Worm (Caenorhabditis elegans) whole organism, late embryonic: Measurements from ENCODE around the gene H40L08.1.

Experiments
- F13H6.1 ChIP-seq: sonication (generic microtip); optimal IDR thresholded peaks from 2 replicates; lab custom pipeline; 2016; ENCODE audit warnings: missing genetic modification characterization, missing compliant biosample characterization
- ceh-19 ChIP-seq: fragments of 200-800 bp; sonication (Bioruptor generic); optimal IDR thresholded peaks from 2 replicates; lab custom pipeline; 2018; ENCODE audit warnings: mild to moderate bottlenecking, missing genetic modification characterization, missing compliant biosample characterization
- ceh-24 ChIP-seq: sonication (generic microtip); optimal IDR thresholded peaks from 2 replicates; lab custom pipeline; 2016; ENCODE audit warnings: mild to moderate bottlenecking, missing genetic modification characterization, missing compliant biosample characterization
- ceh-30 ChIP-seq: fragments of 150-350 bp; optimal IDR thresholded peaks from 2 replicates; lab custom pipeline; 2014; ENCODE audit warnings: missing biosample characterization, missing genetic modification characterization
- elt-4 ChIP-seq: sonication (generic microtip); optimal IDR thresholded peaks from 2 replicates; lab custom pipeline; 2016; ENCODE audit warnings: missing genetic modification characterization, missing compliant biosample characterization
- eyg-1 ChIP-seq: sonication (generic microtip); optimal IDR thresholded peaks from 2 replicates; lab custom pipeline; 2016; ENCODE audit warnings: missing genotype, missing genetic modification characterization, missing compliant biosample characterization
- hlh-13 ChIP-seq: fragments of 200-800 bp; sonication (Bioruptor generic); optimal IDR thresholded peaks from 2 replicates; lab custom pipeline; 2018; ENCODE audit warnings: mild to moderate bottlenecking, missing genetic modification characterization, missing compliant biosample characterization
- hlh-8 ChIP-seq: sonication (generic microtip); optimal IDR thresholded peaks from 2 replicates; lab custom pipeline; 2016; ENCODE audit warnings: missing genotype, missing genetic modification characterization, missing compliant biosample characterization
- lim-6 ChIP-seq: sonication (generic microtip); optimal IDR thresholded peaks from 2 replicates; lab custom pipeline; 2016; ENCODE audit warnings: missing genetic modification characterization, missing compliant biosample characterization
- ref-2 ChIP-seq: sonication (generic microtip); optimal IDR thresholded peaks from 2 replicates; lab custom pipeline; 2016; ENCODE audit warnings: missing genetic modification characterization, missing compliant biosample characterization
- unc-3 ChIP-seq, 2 experiments: fragments of 200-800 bp in 1 of 2; sonication (Bioruptor generic) in 1 of 2; sonication (generic microtip) in 1 of 2; conservative IDR thresholded peaks in 1 of 2; optimal IDR thresholded peaks in 1 of 2; 2 replicates each; pipeline versions ENCODE4 v1.3.6 to Lab custom; 2016 to 2022; ENCODE audit warnings: missing compliant biosample characterization in 2 of 2, missing genetic modification characterization in 2 of 2, missing genetic modification reagents in 1 of 2

Gene H40L08.1

DNA sequence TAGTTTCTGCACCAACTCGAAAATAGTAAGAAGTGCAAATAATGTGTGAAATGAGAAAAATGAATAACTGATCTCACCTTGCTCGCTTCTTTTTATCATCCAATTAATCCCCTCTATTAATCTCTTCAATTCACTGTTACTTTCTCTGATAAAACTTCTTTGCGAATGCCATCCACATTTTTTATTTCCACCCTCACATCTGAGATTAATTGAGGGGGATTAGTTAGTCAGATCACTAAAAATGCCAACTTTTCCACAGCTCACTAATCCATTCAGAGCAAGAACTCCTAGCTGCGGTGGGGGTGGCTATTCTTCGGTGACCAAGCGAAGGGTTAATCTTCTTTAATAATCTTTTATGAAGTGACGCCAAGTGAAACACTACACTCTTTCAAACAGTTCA, 49.1 kb downstream of the H40L08.1 start, which contains the start of gene dsc-1:
Gene dsc-1 (minus strand): TSS at position 46 of the 400 bp plus-strand sequence.
- TF ChIP-seq eyg-1 (tag; lab: Kevin White, UChicago) (no peak), elt-4 (tag; lab: Kevin White, UChicago) (no peak), hlh-8 (tag; lab: Kevin White, UChicago) (no peak), lim-6 (tag; lab: Kevin White, UChicago) (no peak), F13H6.1 (tag; lab: Kevin White, UChicago) (no peak), ref-2 (no peak), hlh-13 (GFP tag; lab: Kevin White, UChicago) (no peak), ceh-30 (tag; lab: Kevin White, UChicago) (no peak), unc-3 (GFP tag; conservative IDR thresholded peaks at IDR 0.05; lab: Robert Waterston, UW) (no peak), unc-3 (tag; optimal IDR thresholded peaks at IDR 0.05; lab: Kevin White, UChicago) (no peak), ceh-19 (GFP tag; lab: Kevin White, UChicago) (no peak), ceh-24 (tag; lab: Kevin White, UChicago) (no peak)
